Fruit fly (Drosophila melanogaster) whole organism, embryonic: ENCODE measurements around the gene Or22b.

ENCODE experiments used
- CG2129 ChIP-seq: fragments of 200-800 bp; sonication (Bioruptor generic); IDR thresholded peaks from 2 replicates; pipeline ENCODE4 v1.3.6; 2022; ENCODE audit warnings: missing biosample characterization, missing genetic modification characterization; ENCODE audit not compliant: partially characterized antibody
- Deaf1 ChIP-seq: fragments of 200-800 bp; optimal IDR thresholded peaks from 3 replicates; lab custom pipeline; 2019; ENCODE audit warnings: missing biosample characterization, mild to moderate bottlenecking, missing genetic modification characterization, moderate library complexity
- Mad ChIP-seq: fragments of 200-800 bp; sonication (Bioruptor generic); optimal IDR thresholded peaks from 2 replicates; lab custom pipeline; 2016; ENCODE audit warnings: missing biosample characterization, missing genetic modification characterization
- vnd ChIP-seq: fragments of 200-800 bp; sonication (Bioruptor generic); IDR thresholded peaks from 3 replicates; pipeline ENCODE4 v1.3.6; 2022; ENCODE audit warnings: missing biosample characterization, missing genetic modification characterization; ENCODE audit not compliant: partially characterized antibody

DNA sequence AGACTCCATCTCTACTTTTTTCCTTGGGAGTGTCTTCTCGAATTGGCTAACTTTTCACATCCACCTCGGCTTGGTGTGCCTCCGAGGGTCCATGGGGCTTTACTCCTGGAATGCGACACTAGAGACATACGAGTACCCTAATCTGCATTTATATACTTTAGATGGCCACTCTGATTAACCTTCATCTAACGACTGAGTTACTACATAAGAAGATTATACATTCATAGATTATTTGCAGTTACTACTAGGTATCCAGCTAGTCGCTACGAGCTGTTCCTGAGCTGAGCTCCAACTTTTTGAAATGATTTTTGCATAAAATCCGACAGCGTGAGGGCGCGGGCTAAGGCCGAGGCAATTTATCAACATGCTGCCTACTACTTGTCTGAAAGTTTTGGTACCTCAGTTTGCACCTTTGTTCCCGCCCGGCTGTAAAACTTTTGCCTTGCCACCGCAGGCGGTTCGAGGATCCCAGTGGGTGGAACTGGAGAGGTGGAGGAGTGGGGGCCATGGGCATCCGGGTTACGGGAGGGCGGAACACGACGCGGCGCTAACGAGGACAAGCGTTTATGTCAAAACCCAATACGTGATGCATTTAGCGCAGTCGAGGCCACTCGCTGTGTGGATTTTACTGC is 45.5 kb upstream of the Or22b start:
- no peak for TF ChIP-seq Mad
- no peak for TF ChIP-seq CG2129
- no peak for TF ChIP-seq Deaf1
- no peak for TF ChIP-seq vnd (GFP tag; lab: Robert Waterston, UW)
